Worm (Caenorhabditis elegans): ENCODE results near the gene F57B9.1.

- TF ChIP-seq nhr-23 (tag; optimal IDR thresholded peaks at IDR 0.05) (no peak), ceh-16 (tag; optimal IDR thresholded peaks at IDR 0.05) (no peak), snpc-4 (tag; optimal IDR thresholded peaks at IDR 0.05) (no peak), nhr-237 (tag; optimal IDR thresholded peaks at IDR 0.05) (no peak), nhr-77 (tag; optimal IDR thresholded peaks at IDR 0.05) (no peak), unc-39 (tag; optimal IDR thresholded peaks at IDR 0.05) (no peak), nhr-25 (tag; optimal IDR thresholded peaks at IDR 0.05) (no peak)
These were observed 40.3 kb downstream of the F57B9.1 start for ce11 chrIII:7002143-7002542.
